Fruit fly (Drosophila melanogaster): ENCODE results near the gene Roc1a.

The Roc1a gene

dm6 chrX:655492-656379 lies 8.6 kb downstream of the Roc1a start, which contains the start of the genes Hmt4-20 and SkpA (continued):
- TF ChIP-seq D19B (GFP tag; optimal IDR thresholded peaks at IDR 0.05), result no peak
- TF ChIP-seq CG8281 (tag; optimal IDR thresholded peaks at IDR 0.05), result no peak
- TF ChIP-seq lbe (GFP tag; optimal IDR thresholded peaks at IDR 0.05), result no peak
- TF ChIP-seq Dek (tag; optimal IDR thresholded peaks at IDR 0.05), result no peak
- peak; percentile 80 for TF ChIP-seq Doc3 (GFP tag; IDR thresholded peaks at IDR 0.05; ENCODE audit: partially characterized antibody)
- peak; percentile 46 for TF ChIP-seq CG17829 (tag; optimal IDR thresholded peaks at IDR 0.05)
- no peak for TF ChIP-seq CG6254 (GFP tag; optimal IDR thresholded peaks at IDR 0.05)
- TF ChIP-seq CG9817 (tag; optimal IDR thresholded peaks at IDR 0.05), result peak; percentile 14
- TF ChIP-seq TFAM (GFP tag; optimal IDR thresholded peaks at IDR 0.05), result no peak
- no peak for TF ChIP-seq Rx (GFP tag; IDR thresholded peaks at IDR 0.05)
- TF ChIP-seq nmo (GFP tag; optimal IDR thresholded peaks at IDR 0.05), result peak; percentile 61
- TF ChIP-seq CG18262 (tag; optimal IDR thresholded peaks at IDR 0.05), result no peak
- TF ChIP-seq NK7.1 (GFP tag; optimal IDR thresholded peaks at IDR 0.05), result no peak
- TF ChIP-seq Opbp (GFP tag; IDR thresholded peaks at IDR 0.05; ENCODE audit: partially characterized antibody), result peak; percentile 93
- no peak for TF ChIP-seq luna (GFP tag; optimal IDR thresholded peaks at IDR 0.05)
- TF ChIP-seq CG8924 (tag; optimal IDR thresholded peaks at IDR 0.05), result no peak
- TF ChIP-seq sna (GFP tag; IDR thresholded peaks at IDR 0.05; ENCODE audit: partially characterized antibody), result peak; percentile 85
- TF ChIP-seq aop (GFP tag; IDR thresholded peaks at IDR 0.05), result no peak
- no peak for TF ChIP-seq gcm2 (GFP tag; optimal IDR thresholded peaks at IDR 0.05)
- TF ChIP-seq CG6272 (GFP tag; IDR thresholded peaks at IDR 0.05), result peak; percentile 36; the same call in 1 of the 2 replicates
- TF ChIP-seq pan (optimal IDR thresholded peaks at IDR 0.05), result no peak
- no peak for TF ChIP-seq pan (GFP tag; optimal IDR thresholded peaks at IDR 0.05 in 1 of 2, IDR thresholded peaks at IDR 0.05 in 1 of 2)
- TF ChIP-seq BEAF-32 (GFP tag; optimal IDR thresholded peaks at IDR 0.05), result peak; percentile 99
- TF ChIP-seq Dbx (GFP tag; IDR thresholded peaks at IDR 0.05), result no peak
- TF ChIP-seq Meics (GFP tag; optimal IDR thresholded peaks at IDR 0.05), result no peak
- no peak for TF ChIP-seq vvl (GFP tag; IDR thresholded peaks at IDR 0.05)
- TF ChIP-seq gem (tag; optimal IDR thresholded peaks at IDR 0.05), result peak; percentile 5
- TF ChIP-seq tgo (GFP tag; IDR thresholded peaks at IDR 0.05), result no peak
- TF ChIP-seq chm (GFP tag; IDR thresholded peaks at IDR 0.05), result no peak
- TF ChIP-seq prd (optimal IDR thresholded peaks at IDR 0.05), result no peak
- no peak for TF ChIP-seq prd (GFP tag; IDR thresholded peaks at IDR 0.05)
- peak; percentile 43 for TF ChIP-seq jumu (GFP tag; optimal IDR thresholded peaks at IDR 0.05)
- no peak for TF ChIP-seq emc (GFP tag; optimal IDR thresholded peaks at IDR 0.05)
- TF ChIP-seq CG1603 (tag; optimal IDR thresholded peaks at IDR 0.05), result peak; percentile 71
- no peak for TF ChIP-seq lmd (GFP tag; IDR thresholded peaks at IDR 0.05)
- no peak for TF ChIP-seq her (GFP tag; optimal IDR thresholded peaks at IDR 0.05)
- no peak for TF ChIP-seq tin (GFP tag; optimal IDR thresholded peaks at IDR 0.05)
- TF ChIP-seq Gsc (GFP tag; IDR thresholded peaks at IDR 0.05), result no peak
- peak; percentile 23 for TF ChIP-seq CG2712 (tag; optimal IDR thresholded peaks at IDR 0.05)
- no peak for TF ChIP-seq zfh1 (GFP tag; IDR thresholded peaks at IDR 0.05)
- no peak for TF ChIP-seq CG8765 (GFP tag; IDR thresholded peaks at IDR 0.05)
- peak; percentile 84 for TF ChIP-seq CG1832 (GFP tag; optimal IDR thresholded peaks at IDR 0.05)
- no peak for TF ChIP-seq Camta (GFP tag; optimal IDR thresholded peaks at IDR 0.05)
- TF ChIP-seq ara (GFP tag; IDR thresholded peaks at IDR 0.05), result no peak
- TF ChIP-seq CG2116 (GFP tag; optimal IDR thresholded peaks at IDR 0.05), result peak; percentile 83
- TF ChIP-seq z (GFP tag; IDR thresholded peaks at IDR 0.05), result no peak
- peak; percentile 93 for TF ChIP-seq gfzf (GFP tag; optimal IDR thresholded peaks at IDR 0.05)
- TF ChIP-seq CG33213 (GFP tag; optimal IDR thresholded peaks at IDR 0.05), result peak; percentile 68
- no peak for TF ChIP-seq CG6765 (GFP tag; optimal IDR thresholded peaks at IDR 0.05)
- TF ChIP-seq Eip74EF (GFP tag; optimal IDR thresholded peaks at IDR 0.05), result no peak
